Fruit fly (Drosophila melanogaster): ENCODE measurements around the gene knrl.

knrl gene

dm6 chr3L:20663967-20664366 lies 43.5 kb upstream of the knrl start (continued):
- TF ChIP-seq Lim3 (GFP tag; IDR thresholded peaks at IDR 0.05) (no peak), Fer2 (tag; optimal IDR thresholded peaks at IDR 0.05) (no peak), sim (GFP tag; IDR thresholded peaks at IDR 0.05) (no peak), MBD-R2 (GFP tag; IDR thresholded peaks at IDR 0.05) (no peak), Bgb (GFP tag; IDR thresholded peaks at IDR 0.05; ENCODE audit: partially characterized antibody) (no peak), CG18476 (GFP tag; optimal IDR thresholded peaks at IDR 0.05) (no peak), lola (GFP tag; optimal IDR thresholded peaks at IDR 0.05) (no peak), PHDP (tag; optimal IDR thresholded peaks at IDR 0.05) (peak; percentile 15), Gsc (GFP tag; IDR thresholded peaks at IDR 0.05) (no peak), CG6689 (GFP tag; IDR thresholded peaks at IDR 0.05) (no peak), CG18262 (tag; optimal IDR thresholded peaks at IDR 0.05) (no peak), Ssrp (tag; optimal IDR thresholded peaks at IDR 0.05) (no peak), ato (GFP tag; IDR thresholded peaks at IDR 0.05; ENCODE audit: partially characterized antibody) (no peak), CG2678 (tag; optimal IDR thresholded peaks at IDR 0.05) (no peak), CG15269 (tag; optimal IDR thresholded peaks at IDR 0.05) (peak; percentile 29), Sox102F (GFP tag; optimal IDR thresholded peaks at IDR 0.05) (peak; percentile 16), CG13287 (GFP tag; IDR thresholded peaks at IDR 0.05; ENCODE audit: partially characterized antibody) (no peak), Sin3A (optimal IDR thresholded peaks at IDR 0.05) (no peak), ci (GFP tag; IDR thresholded peaks at IDR 0.05) (no peak), C15 (GFP tag; IDR thresholded peaks at IDR 0.05) (no peak), fd64A (GFP tag; optimal IDR thresholded peaks at IDR 0.05) (peak; percentile 24), jigr1 (GFP tag; IDR thresholded peaks at IDR 0.05) (no peak), CG2202 (tag; optimal IDR thresholded peaks at IDR 0.05) (peak; percentile 17), CG4424 (GFP tag; optimal IDR thresholded peaks at IDR 0.05) (no peak), az2 (GFP tag; optimal IDR thresholded peaks at IDR 0.05) (no peak), CG3065 (GFP tag; optimal IDR thresholded peaks at IDR 0.05) (no peak), Max (GFP tag; optimal IDR thresholded peaks at IDR 0.05) (no peak), CG10321 (GFP tag; IDR thresholded peaks at IDR 0.05) (no peak), slbo (GFP tag; IDR thresholded peaks at IDR 0.05) (no peak), CG11093 (GFP tag; IDR thresholded peaks at IDR 0.05) (no peak), CG5953 (GFP tag; IDR thresholded peaks at IDR 0.05) (no peak), hth (optimal IDR thresholded peaks at IDR 0.05) (no peak), CG10147 (GFP tag; optimal IDR thresholded peaks at IDR 0.05) (no peak), disco-r (GFP tag; optimal IDR thresholded peaks at IDR 0.05) (peak; percentile 23), CG17328 (GFP tag; IDR thresholded peaks at IDR 0.05) (no peak), CG17912 (GFP tag; optimal IDR thresholded peaks at IDR 0.05) (no peak), dmrt11E (tag; optimal IDR thresholded peaks at IDR 0.05) (no peak), CG8359 (GFP tag; optimal IDR thresholded peaks at IDR 0.05; ENCODE audit: borderline replicate concordance) (peak; percentile 14), usp (GFP tag; optimal IDR thresholded peaks at IDR 0.05) (no peak), Dad (GFP tag; optimal IDR thresholded peaks at IDR 0.05) (no peak), CoRest (tag; optimal IDR thresholded peaks at IDR 0.05) (peak; percentile 6), H2.0 (GFP tag; IDR thresholded peaks at IDR 0.05) (no peak), Drgx (GFP tag; IDR thresholded peaks at IDR 0.05) (no peak), mld (GFP tag; IDR thresholded peaks at IDR 0.05; ENCODE audit: partially characterized antibody) (no peak), Hr78 (GFP tag; optimal IDR thresholded peaks at IDR 0.05) (no peak), sens-2 (GFP tag; IDR thresholded peaks at IDR 0.05) (no peak), tio (GFP tag; optimal IDR thresholded peaks at IDR 0.05) (no peak), fru (optimal IDR thresholded peaks at IDR 0.05) (no peak), CG1024 (GFP tag; IDR thresholded peaks at IDR 0.05) (no peak), gfzf (GFP tag; optimal IDR thresholded peaks at IDR 0.05) (no peak), CG13296 (GFP tag; optimal IDR thresholded peaks at IDR 0.05) (no peak), otp (GFP tag; IDR thresholded peaks at IDR 0.05) (peak; percentile 64; the same call in 2 of the 3 replicates)

Data from whole organism, embryonic.